Fruit fly (Drosophila melanogaster) S2 (cell line): ENCODE measurements around the gene CG42269.

ENCODE experiments used
- CG8478 ChIP-seq: fragments of >200 bp; optimal IDR thresholded peaks from 2 replicates; lab custom pipeline; 2018
- CTCF ChIP-seq, 2 experiments: fragments of >200 bp; optimal IDR thresholded peaks; 2 replicates each; lab custom pipeline; 2018

Gene CG42269

DNA sequence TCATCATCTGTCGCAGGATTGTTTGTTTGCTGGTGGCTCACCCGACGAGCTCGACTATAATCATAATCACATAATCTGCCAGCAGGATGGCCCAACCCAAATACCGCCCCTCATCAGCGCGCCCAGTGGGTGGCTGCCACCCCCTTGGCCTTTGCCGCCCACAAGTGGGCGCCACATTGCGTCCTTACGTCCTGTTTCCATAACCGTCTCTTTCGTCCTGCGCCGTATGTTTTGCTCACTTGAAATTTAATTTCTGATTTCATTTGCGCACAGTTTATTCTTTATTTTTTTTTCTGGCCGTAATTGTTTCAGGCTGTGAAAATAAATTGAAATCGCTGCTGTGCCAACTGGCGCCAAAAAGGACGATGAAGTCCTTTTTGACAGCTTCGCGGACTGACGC lies 39.3 kb downstream of the CG42269 start:
- no peak for TF ChIP-seq CTCF (optimal IDR thresholded peaks at IDR 0.05; lab: Kevin White, UChicago)
- TF ChIP-seq CG8478 (lab: Kevin White, UChicago) = no peak

DNA sequence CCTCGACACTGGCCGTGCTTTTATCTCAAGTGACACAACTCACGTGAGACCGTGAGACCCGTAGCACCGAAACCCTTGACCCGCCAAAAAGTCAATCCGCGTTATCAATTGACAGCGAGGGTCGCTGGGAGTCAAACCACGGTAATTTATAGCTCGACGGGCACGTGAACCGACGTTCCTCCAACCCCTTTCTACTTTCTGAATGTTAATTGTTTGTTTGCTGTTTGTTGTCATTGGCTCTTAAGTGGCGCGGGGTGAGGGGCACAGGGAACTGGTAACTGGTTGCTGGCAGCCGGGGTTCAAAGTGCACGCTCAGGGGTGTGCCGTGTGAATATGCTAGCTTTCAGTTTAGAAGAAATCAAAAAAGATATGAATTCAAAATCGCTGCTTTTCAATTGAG lies 40.6 kb downstream of the CG42269 start:
- TF ChIP-seq CG8478 (lab: Kevin White, UChicago) = no peak
- TF ChIP-seq CTCF (optimal IDR thresholded peaks at IDR 0.05; lab: Kevin White, UChicago) = no peak

DNA sequence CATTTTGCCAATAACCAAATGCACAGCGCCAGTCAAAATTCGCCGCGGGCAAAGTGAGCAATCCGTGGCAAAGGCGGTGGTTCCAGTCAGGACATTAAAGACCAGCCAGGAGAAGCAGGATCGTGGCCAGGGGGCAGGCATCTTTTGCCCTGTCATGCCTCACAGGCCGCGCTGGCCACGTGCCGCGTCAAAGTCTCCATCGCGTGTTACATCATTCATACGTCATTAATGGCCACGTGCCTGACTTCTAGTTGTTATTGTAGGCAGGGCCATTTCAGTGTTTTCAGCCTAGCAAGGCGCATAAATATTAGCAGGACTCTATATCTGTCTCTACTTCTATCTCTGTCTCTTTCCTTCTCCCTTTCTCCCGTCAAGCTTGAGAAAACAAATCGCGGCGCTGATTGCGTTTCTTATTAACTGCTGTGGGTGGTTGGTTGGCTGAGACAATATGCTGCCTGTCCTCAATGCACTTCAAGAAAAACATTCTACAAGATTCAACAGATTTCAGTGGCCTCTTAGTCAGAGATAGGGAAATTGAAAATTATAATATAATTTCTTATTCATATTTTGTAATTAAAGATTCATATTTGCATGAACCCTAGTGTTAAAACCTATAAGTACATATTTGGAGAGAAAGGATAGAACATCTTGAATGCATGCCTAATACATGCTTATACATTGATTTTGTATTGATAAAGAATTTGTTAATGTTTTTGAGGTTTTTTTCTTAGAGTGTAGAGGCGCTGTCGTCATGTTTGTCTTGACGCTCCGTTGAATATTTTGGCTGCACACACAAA lies 42.4 kb downstream of the CG42269 start:
- TF ChIP-seq CTCF (optimal IDR thresholded peaks at IDR 0.05; lab: Kevin White, UChicago) (no peak), CG8478 (lab: Kevin White, UChicago) (no peak)

DNA sequence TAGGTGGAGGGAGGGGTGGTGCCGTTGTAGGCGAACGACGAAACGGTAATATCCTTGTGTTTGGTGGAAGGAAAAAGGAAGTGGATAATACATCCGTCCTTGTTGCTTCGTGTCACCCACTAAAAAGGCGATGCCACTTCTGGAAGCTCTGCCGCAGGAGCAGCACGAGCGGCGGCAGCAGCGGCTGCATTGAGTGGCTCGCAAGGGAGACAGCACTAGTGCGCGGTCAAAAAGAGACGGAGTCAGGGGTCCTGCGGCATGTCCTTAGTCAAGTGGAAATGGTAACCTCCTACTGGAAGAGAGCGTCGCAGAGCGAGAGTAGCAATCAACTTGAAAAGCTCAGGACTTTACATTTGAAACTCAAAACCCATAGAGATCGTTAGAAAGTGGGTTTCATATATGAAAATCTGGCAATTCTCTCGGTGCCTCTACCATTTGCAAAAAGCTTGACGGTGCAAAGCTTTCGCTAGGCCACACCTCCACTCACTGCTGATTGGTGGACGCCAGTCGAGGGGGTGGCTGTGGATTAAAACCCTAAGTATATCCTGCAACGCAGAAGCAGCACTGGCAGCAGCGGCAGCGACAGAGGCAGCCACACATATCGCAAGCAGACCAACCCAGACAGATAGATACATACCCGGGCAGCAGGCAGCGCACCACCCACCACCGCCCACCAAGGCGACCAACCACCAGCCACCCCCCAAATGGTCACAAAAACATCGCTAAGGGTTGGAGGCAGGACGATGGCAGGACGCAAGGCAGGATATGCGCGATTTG lies 44.8 kb downstream of the CG42269 start:
- no peak for TF ChIP-seq CG8478 (lab: Kevin White, UChicago)
- TF ChIP-seq CTCF (optimal IDR thresholded peaks at IDR 0.05; lab: Kevin White, UChicago) = no peak

DNA sequence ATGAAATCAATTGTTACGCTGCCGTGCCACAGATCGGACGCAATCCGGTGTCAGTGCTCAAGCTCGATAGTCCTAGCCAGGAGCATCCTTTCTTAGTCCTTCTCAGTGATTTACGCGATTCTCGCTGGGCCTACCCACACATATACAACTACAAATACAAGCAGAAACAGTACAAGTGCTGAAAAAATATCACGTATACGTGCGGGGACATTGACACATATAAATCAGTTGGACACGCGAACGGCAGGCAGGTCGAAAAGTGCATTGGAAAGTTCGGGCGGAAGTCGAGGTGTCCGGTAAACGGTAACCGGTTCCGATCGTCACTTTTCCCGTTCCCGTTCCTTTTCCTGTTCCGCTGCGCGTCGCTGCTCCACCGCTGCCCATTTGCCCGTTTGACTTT lies 45.4 kb downstream of the CG42269 start:
- no peak for TF ChIP-seq CG8478 (lab: Kevin White, UChicago)
- TF ChIP-seq CTCF (optimal IDR thresholded peaks at IDR 0.05; lab: Kevin White, UChicago) = no peak

DNA sequence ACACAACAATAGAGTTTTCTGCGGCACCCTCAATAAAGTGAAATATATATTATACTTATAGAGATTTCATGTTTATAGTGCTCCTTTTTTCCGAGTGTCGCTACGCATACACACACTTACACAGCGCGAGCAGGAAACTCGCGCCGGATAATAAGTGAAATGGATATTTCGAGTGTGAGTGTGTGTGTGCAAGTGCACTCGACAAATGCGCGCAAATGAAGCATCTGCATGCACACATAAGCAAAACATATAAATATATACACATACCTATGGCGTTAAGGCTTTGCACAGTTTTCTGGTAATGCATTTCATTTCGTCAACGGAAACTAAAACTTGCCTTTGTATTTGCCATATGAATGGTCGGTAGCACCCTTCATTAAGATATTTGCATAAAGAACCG lies 49.4 kb downstream of the CG42269 start:
- TF ChIP-seq CTCF (optimal IDR thresholded peaks at IDR 0.05; lab: Kevin White, UChicago) = no peak
- TF ChIP-seq CG8478 (lab: Kevin White, UChicago) = no peak

DNA sequence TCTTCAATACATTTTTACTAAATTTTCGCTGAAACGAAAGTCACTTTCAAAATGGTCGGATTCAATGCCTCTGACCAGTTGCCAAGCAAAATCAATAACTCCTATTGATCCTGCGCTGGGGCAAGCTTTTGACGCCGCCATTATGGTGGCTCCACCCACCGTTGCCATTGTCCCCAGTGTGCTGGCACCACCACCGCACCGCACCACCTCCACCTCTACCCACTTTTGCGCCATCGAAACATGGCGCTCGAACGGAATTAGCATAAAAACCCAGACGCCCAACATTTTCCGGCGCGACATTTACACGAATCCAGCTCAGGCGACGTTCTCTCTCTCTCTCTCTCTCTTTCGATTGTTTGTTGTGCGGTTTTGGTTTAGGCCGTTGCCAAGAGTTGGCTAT lies 50.8 kb downstream of the CG42269 start:
- TF ChIP-seq CTCF (optimal IDR thresholded peaks at IDR 0.05; lab: Kevin White, UChicago) = no peak
- no peak for TF ChIP-seq CG8478 (lab: Kevin White, UChicago)
